Worm (Caenorhabditis elegans) whole organism, mixed stage, embryonic: ENCODE measurements around the gene irld-21.

ENCODE experiments used
- elt-3 ChIP-seq: fragments of 150-350 bp; optimal IDR thresholded peaks from 2 replicates; lab custom pipeline; 2014; ENCODE audit warnings: missing biosample characterization, missing genetic modification characterization
- lin-13 ChIP-seq: fragments of 150-350 bp; optimal IDR thresholded peaks from 2 replicates; lab custom pipeline; 2014; ENCODE audit warnings: missing biosample characterization, missing genetic modification characterization
- lin-32 ChIP-seq: fragments of 200-800 bp; sonication (Bioruptor generic); optimal IDR thresholded peaks from 2 replicates; lab custom pipeline; 2018; ENCODE audit warnings: mild to moderate bottlenecking, missing genetic modification characterization, missing compliant biosample characterization
- nhr-237 ChIP-seq: fragments of 150-350 bp; optimal IDR thresholded peaks from 2 replicates; lab custom pipeline; 2014; ENCODE audit warnings: missing biosample characterization, missing genetic modification characterization
- snpc-4 ChIP-seq: fragments of 150-350 bp; optimal IDR thresholded peaks from 2 replicates; lab custom pipeline; 2014; ENCODE audit warnings: missing biosample characterization, missing genetic modification characterization
- sptf-1 ChIP-seq: sonication (generic microtip); optimal IDR thresholded peaks from 2 replicates; lab custom pipeline; 2017; ENCODE audit warnings: mild to moderate bottlenecking, missing genetic modification characterization, moderate library complexity, missing compliant biosample characterization
- unc-120 ChIP-seq: sonication (generic microtip); optimal IDR thresholded peaks from 2 replicates; lab custom pipeline; 2017; ENCODE audit warnings: missing genetic modification characterization, missing compliant biosample characterization; ENCODE audit not compliant: poor library complexity, severe bottlenecking
- unc-62 ChIP-seq: fragments of 150-350 bp; optimal IDR thresholded peaks from 2 replicates; lab custom pipeline; 2014; ENCODE audit warnings: missing biosample characterization, missing genetic modification reagents, missing genetic modification characterization
- zip-8 ChIP-seq: fragments of 150-350 bp; optimal IDR thresholded peaks from 2 replicates; lab custom pipeline; 2014; ENCODE audit warnings: missing biosample characterization, missing genetic modification characterization
- ztf-11 ChIP-seq: fragments of 150-350 bp; optimal IDR thresholded peaks from 2 replicates; lab custom pipeline; 2014; ENCODE audit warnings: missing biosample characterization, missing genetic modification characterization

DNA sequence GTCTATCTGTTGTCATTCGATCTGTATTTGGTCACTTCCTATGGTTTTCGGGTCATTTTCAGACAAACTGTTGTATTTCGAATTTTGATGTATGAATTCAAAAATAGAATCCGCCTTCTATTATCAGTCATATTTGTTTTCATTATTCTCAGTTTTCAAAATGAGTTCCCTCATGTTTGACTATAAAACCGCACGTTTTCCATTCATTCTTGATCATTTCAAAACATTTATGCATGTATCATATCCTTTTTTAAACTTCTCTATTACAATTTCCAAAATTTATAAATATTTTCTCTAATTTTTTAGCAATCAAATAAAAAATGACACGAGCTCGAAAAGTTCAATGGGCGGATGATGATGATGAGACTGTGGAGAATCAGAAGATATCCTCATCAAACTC, 15.7 kb upstream of the irld-21 start, which contains the start of gene K08F4.12:
- TF ChIP-seq unc-120: no peak
- TF ChIP-seq snpc-4 (tag; lab: Kevin White, UChicago): no peak
- no peak for TF ChIP-seq unc-62 (GFP tag; lab: Kevin White, UChicago)
- TF ChIP-seq zip-8: no peak
- no peak for TF ChIP-seq ztf-11 (tag; lab: Kevin White, UChicago)
- TF ChIP-seq lin-32 (GFP tag; lab: Kevin White, UChicago): no peak
- no peak for TF ChIP-seq sptf-1 (tag; lab: Kevin White, UChicago)
- TF ChIP-seq nhr-237 (tag; lab: Kevin White, UChicago): no peak
- no peak for TF ChIP-seq lin-13 (tag; lab: Kevin White, UChicago)
- TF ChIP-seq elt-3 (tag; lab: Kevin White, UChicago): no peak
